Worm (Caenorhabditis elegans): ENCODE measurements around the gene R04D3.2.

Gene R04D3.2

ce11 chrX:13294669-13295068 lies 8.2 kb upstream of the R04D3.2 start, which contains the start of gene srd-36:
Gene srd-36 (minus strand): TSS chrX:13294769.
- no peak for TF ChIP-seq ZK337.2 (GFP tag; IDR thresholded peaks at IDR 0.05)
- no peak for TF ChIP-seq mdl-1 (tag; optimal IDR thresholded peaks at IDR 0.05)
- no peak for TF ChIP-seq hlh-11 (tag; optimal IDR thresholded peaks at IDR 0.05)
- TF ChIP-seq cey-2 (tag; optimal IDR thresholded peaks at IDR 0.05; ENCODE audit: borderline replicate concordance, insufficient read depth): no peak
- no peak for TF ChIP-seq skn-1 (tag; optimal IDR thresholded peaks at IDR 0.05)
- TF ChIP-seq lin-29 (GFP tag; IDR thresholded peaks at IDR 0.05): no peak
- no peak for TF ChIP-seq duxl-1 (tag; optimal IDR thresholded peaks at IDR 0.05; ENCODE audit: poor library complexity)
- TF ChIP-seq zag-1 (tag; optimal IDR thresholded peaks at IDR 0.05): no peak
- no peak for TF ChIP-seq F26F4.8 (GFP tag; conservative IDR thresholded peaks at IDR 0.05)
- TF ChIP-seq daf-19 (GFP tag; conservative IDR thresholded peaks at IDR 0.05): no peak
- no peak for TF ChIP-seq nhr-237 (tag; optimal IDR thresholded peaks at IDR 0.05)
- TF ChIP-seq zfp-2 (tag; optimal IDR thresholded peaks at IDR 0.05): no peak
- TF ChIP-seq ceh-20 (GFP tag; IDR thresholded peaks at IDR 0.05): no peak
- TF ChIP-seq F44E2.7 (GFP tag; IDR thresholded peaks at IDR 0.05): no peak
- TF ChIP-seq D1046.2 (GFP tag; IDR thresholded peaks at IDR 0.05): no peak
- TF ChIP-seq unc-62 (GFP tag; optimal IDR thresholded peaks at IDR 0.05 in 1 of 2): no peak
- no peak for TF ChIP-seq unc-62 (tag; optimal IDR thresholded peaks at IDR 0.05)
- TF ChIP-seq Y5F2A.4 (GFP tag; optimal IDR thresholded peaks at IDR 0.05): no peak
- no peak for TF ChIP-seq unc-39 (tag; optimal IDR thresholded peaks at IDR 0.05)
- no peak for TF ChIP-seq vab-7 (GFP tag; IDR thresholded peaks at IDR 0.05)

- no peak for TF ChIP-seq daf-12 (tag; optimal IDR thresholded peaks at IDR 0.05)
- TF ChIP-seq Y5F2A.4 (GFP tag; optimal IDR thresholded peaks at IDR 0.05): no peak
- no peak for TF ChIP-seq unc-130 (GFP tag; optimal IDR thresholded peaks at IDR 0.05)
- TF ChIP-seq set-16 (GFP tag; IDR thresholded peaks at IDR 0.05): no peak
- no peak for TF ChIP-seq D1046.2 (GFP tag; IDR thresholded peaks at IDR 0.05)
- TF ChIP-seq ZK546.5 (tag; optimal IDR thresholded peaks at IDR 0.05): no peak
- TF ChIP-seq lin-15B (tag; optimal IDR thresholded peaks at IDR 0.05): no peak
- TF ChIP-seq zfp-2 (tag; optimal IDR thresholded peaks at IDR 0.05): no peak
- TF ChIP-seq unc-62 (GFP tag; optimal IDR thresholded peaks at IDR 0.05 in 1 of 2): no peak
- TF ChIP-seq unc-62 (tag; optimal IDR thresholded peaks at IDR 0.05): no peak
- no peak for TF ChIP-seq nhr-76 (tag; optimal IDR thresholded peaks at IDR 0.05)
- TF ChIP-seq jun-1 (tag; optimal IDR thresholded peaks at IDR 0.05): no peak
- no peak for TF ChIP-seq ceh-28 (tag; optimal IDR thresholded peaks at IDR 0.05)
- TF ChIP-seq daf-16 (GFP tag; optimal IDR thresholded peaks at IDR 0.05): peak in 1 of 2 experiments; percentile 54
- TF ChIP-seq daf-16 (tag; optimal IDR thresholded peaks at IDR 0.05): no peak
- no peak for TF ChIP-seq cey-2 (tag; optimal IDR thresholded peaks at IDR 0.05; ENCODE audit: borderline replicate concordance, insufficient read depth)
- no peak for TF ChIP-seq aha-1 (tag)
- no peak for TF ChIP-seq ZK337.2 (GFP tag; IDR thresholded peaks at IDR 0.05)
- no peak for TF ChIP-seq F10B5.3 (tag; optimal IDR thresholded peaks at IDR 0.05)
- no peak for TF ChIP-seq T20F7.1 (GFP tag; optimal IDR thresholded peaks at IDR 0.05)
- TF ChIP-seq spr-1 (tag; optimal IDR thresholded peaks at IDR 0.05): no peak
- no peak for TF ChIP-seq T26A8.4 (GFP tag; IDR thresholded peaks at IDR 0.05)
- no peak for TF ChIP-seq egl-43 (GFP tag; IDR thresholded peaks at IDR 0.05)
- no peak for TF ChIP-seq hlh-30 (tag; optimal IDR thresholded peaks at IDR 0.05; ENCODE audit: insufficient read depth)
- TF ChIP-seq lim-7 (GFP tag; IDR thresholded peaks at IDR 0.05): peak; percentile 47; the same call in 1 of the 2 replicates
- no peak for TF ChIP-seq snpc-1.2 (GFP tag; IDR thresholded peaks at IDR 0.05)
- TF ChIP-seq nhr-42 (GFP tag; IDR thresholded peaks at IDR 0.05): no peak
- TF ChIP-seq nhr-11 (tag; optimal IDR thresholded peaks at IDR 0.05): no peak
- TF ChIP-seq hmg-1.1 (GFP tag; IDR thresholded peaks at IDR 0.05): no peak
- 0 out of 2 replicates have a peak, but pooled peaks have one; percentile 18 for TF ChIP-seq vab-7 (GFP tag; IDR thresholded peaks at IDR 0.05)
- 0 out of 2 replicates have a peak, but pooled peaks have one; percentile 54 for TF ChIP-seq F26F4.8 (GFP tag; conservative IDR thresholded peaks at IDR 0.05)
- no peak for TF ChIP-seq dpl-1 (GFP tag; optimal IDR thresholded peaks at IDR 0.05)
- no peak for TF ChIP-seq mes-2 (tag; optimal IDR thresholded peaks at IDR 0.05; ENCODE audit: poor library complexity, severe bottlenecking)
- peak; percentile 5 for TF ChIP-seq lir-3 (tag; optimal IDR thresholded peaks at IDR 0.05)
- no peak for TF ChIP-seq lin-13 (GFP tag; optimal IDR thresholded peaks at IDR 0.05)
- no peak for TF ChIP-seq F37D6.2 (tag; optimal IDR thresholded peaks at IDR 0.05)
- TF ChIP-seq pha-4 (GFP tag; IDR thresholded peaks at IDR 0.05): no peak
- no peak for TF ChIP-seq pha-4 (tag; optimal IDR thresholded peaks at IDR 0.05)
- no peak for TF ChIP-seq dmd-6 (GFP tag; IDR thresholded peaks at IDR 0.05)
These were observed 6.6 kb upstream of the R04D3.2 start for ce11 chrX:13293023-13293422.
